Worm (Caenorhabditis elegans) whole organism, L4 larva: ENCODE measurements around the gene R144.12.
"Not testable (repeated sequence)": the region's sequence is repeated elsewhere in the genome, so short reads cannot be mapped to it uniquely, and the experiment has no call there.

Source experiments
- F26F4.8 ChIP-seq: fragments of 200-800 bp; sonication (Bioruptor generic); conservative IDR thresholded peaks from 2 replicates; pipeline ENCODE4 v1.3.6; 2022; ENCODE audit warnings: missing genetic modification characterization, missing compliant biosample characterization
- F37D6.2 ChIP-seq: sonication (generic microtip); optimal IDR thresholded peaks from 2 replicates; lab custom pipeline; 2016; ENCODE audit warnings: mild to moderate bottlenecking, missing genetic modification characterization, missing compliant biosample characterization
- F44E2.7 ChIP-seq: fragments of 200-800 bp; sonication (Bioruptor generic); IDR thresholded peaks from 2 replicates; pipeline ENCODE4 v2.1.2; 2022; ENCODE audit warnings: missing genetic modification characterization, missing compliant biosample characterization
- F49E8.2 ChIP-seq: sonication (generic microtip); optimal IDR thresholded peaks from 2 replicates; lab custom pipeline; 2016; ENCODE audit warnings: missing compliant biosample characterization, mild to moderate bottlenecking, missing genetic modification characterization, borderline replicate concordance
- R02D3.7 ChIP-seq: fragments of 150-350 bp; sonication (generic microtip); optimal IDR thresholded peaks from 3 replicates; lab custom pipeline; 2014; ENCODE audit warnings: missing biosample characterization, missing genetic modification characterization
- Y48G9A.11 ChIP-seq: fragments of 200-800 bp; sonication (Bioruptor generic); IDR thresholded peaks from 2 replicates; pipeline ENCODE4 v1.3.6; 2022; ENCODE audit warnings: missing genetic modification reagents, missing genetic modification characterization, missing compliant biosample characterization
- Y5F2A.4 ChIP-seq: fragments of 200-800 bp; sonication (Bioruptor generic); optimal IDR thresholded peaks from 2 replicates; lab custom pipeline; 2018; ENCODE audit warnings: mild to moderate bottlenecking, missing genetic modification characterization, missing compliant biosample characterization
- aly-2 ChIP-seq: sonication (generic microtip); optimal IDR thresholded peaks from 2 replicates; lab custom pipeline; 2018; ENCODE audit warnings: missing biosample characterization, missing genetic modification characterization
- attf-4 ChIP-seq: sonication (generic microtip); optimal IDR thresholded peaks from 3 replicates; lab custom pipeline; 2017; ENCODE audit warnings: missing biosample characterization, missing genetic modification characterization
- ceh-28 ChIP-seq: fragments of 150-350 bp; optimal IDR thresholded peaks from 2 replicates; lab custom pipeline; 2014; ENCODE audit warnings: missing biosample characterization, missing genetic modification reagents, missing genetic modification characterization
- ceh-32 ChIP-seq: sonication (generic microtip); optimal IDR thresholded peaks from 2 replicates; lab custom pipeline; 2016; ENCODE audit warnings: mild to moderate bottlenecking, missing genetic modification characterization, missing compliant biosample characterization; ENCODE audit not compliant: poor library complexity
- ceh-44 ChIP-seq: fragments of 200-800 bp; sonication (Bioruptor generic); IDR thresholded peaks from 2 replicates; pipeline ENCODE4 v1.3.6; 2022; ENCODE audit warnings: missing genetic modification reagents, missing genetic modification characterization, missing compliant biosample characterization
- fkh-10 ChIP-seq: fragments of 150-350 bp; optimal IDR thresholded peaks from 2 replicates; lab custom pipeline; 2014; ENCODE audit warnings: missing biosample characterization, missing genetic modification reagents, missing genetic modification characterization
- hlh-11 ChIP-seq: fragments of 200-800 bp; sonication (Bioruptor generic); optimal IDR thresholded peaks from 2 replicates; lab custom pipeline; 2018; ENCODE audit warnings: mild to moderate bottlenecking, missing genetic modification characterization, missing compliant biosample characterization
- hlh-30 ChIP-seq: sonication (generic microtip); optimal IDR thresholded peaks from 2 replicates; lab custom pipeline; 2017; ENCODE audit warnings: antibody characterized with exemption, mild to moderate bottlenecking, missing genetic modification characterization, missing compliant biosample characterization; ENCODE audit not compliant: insufficient read depth
- lim-7 ChIP-seq: fragments of 200-800 bp; sonication (Bioruptor generic); IDR thresholded peaks from 2 replicates; pipeline ENCODE4 v1.3.6; 2022; ENCODE audit warnings: missing genetic modification characterization, missing compliant biosample characterization
- lin-13 ChIP-seq: fragments of 150-350 bp; optimal IDR thresholded peaks from 2 replicates; lab custom pipeline; 2014; ENCODE audit warnings: missing biosample characterization, missing genetic modification reagents, missing genetic modification characterization
- lin-29 ChIP-seq: fragments of 200-800 bp; sonication (Bioruptor generic); IDR thresholded peaks from 2 replicates; pipeline ENCODE4 v1.3.6; 2022; ENCODE audit warnings: missing genetic modification reagents, missing genetic modification characterization, missing compliant biosample characterization
- lin-39 ChIP-seq: fragments of 150-350 bp; optimal IDR thresholded peaks from 2 replicates; lab custom pipeline; 2014; ENCODE audit warnings: missing biosample characterization, missing genetic modification reagents, missing genetic modification characterization
- lir-3 ChIP-seq: sonication (generic microtip); optimal IDR thresholded peaks from 2 replicates; lab custom pipeline; 2016; ENCODE audit warnings: mild to moderate bottlenecking, missing genetic modification characterization, missing compliant biosample characterization
- lsy-2 ChIP-seq, 2 experiments: fragments of 150-350 bp in 1 of 2; sonication (generic microtip) in 1 of 2; optimal IDR thresholded peaks; 2 replicates each; lab custom pipeline; 2014 to 2017; ENCODE audit warnings: missing biosample characterization in 2 of 2, missing genetic modification characterization in 2 of 2
- madf-5 ChIP-seq, 2 experiments: fragments of 200-800 bp; sonication (Bioruptor generic); IDR thresholded peaks; 2 replicates each; pipeline ENCODE4 v1.3.6; 2022; ENCODE audit warnings: missing compliant biosample characterization in 2 of 2, missing genetic modification characterization in 2 of 2
- mdt-29 ChIP-seq: fragments of 200-800 bp; sonication (Bioruptor generic); IDR thresholded peaks from 2 replicates; pipeline ENCODE4 v1.3.6; 2022; ENCODE audit warnings: missing genetic modification reagents, missing genetic modification characterization, missing compliant biosample characterization
- mes-2 ChIP-seq: sonication (generic microtip); optimal IDR thresholded peaks from 2 replicates; lab custom pipeline; 2016; ENCODE audit warnings: missing genotype, mild to moderate bottlenecking, missing genetic modification characterization, missing compliant biosample characterization; ENCODE audit not compliant: poor library complexity, severe bottlenecking
- mxl-2 ChIP-seq: fragments of 200-800 bp; sonication (Bioruptor generic); conservative IDR thresholded peaks from 2 replicates; pipeline ENCODE4 v1.3.6; 2022; ENCODE audit warnings: missing genetic modification reagents, missing genetic modification characterization, missing compliant biosample characterization
- mxl-3 ChIP-seq: fragments of 200-800 bp; sonication (Bioruptor generic); optimal IDR thresholded peaks from 2 replicates; lab custom pipeline; 2018; ENCODE audit warnings: mild to moderate bottlenecking, missing genetic modification characterization, missing compliant biosample characterization
- nhr-10 ChIP-seq: fragments of 150-350 bp; optimal IDR thresholded peaks from 2 replicates; lab custom pipeline; 2014; ENCODE audit warnings: missing biosample characterization, missing genetic modification characterization
- nhr-11 ChIP-seq: fragments of 150-350 bp; optimal IDR thresholded peaks from 2 replicates; lab custom pipeline; 2014; ENCODE audit warnings: missing biosample characterization, missing genetic modification characterization
- nhr-41 ChIP-seq: fragments of 200-800 bp; sonication (Bioruptor generic); IDR thresholded peaks from 2 replicates; pipeline ENCODE4 v1.3.6; 2022; ENCODE audit warnings: missing genetic modification reagents, missing genetic modification characterization, missing compliant biosample characterization
- nhr-42 ChIP-seq: fragments of 200-800 bp; sonication (Bioruptor generic); IDR thresholded peaks from 2 replicates; pipeline ENCODE4 v1.3.6; 2022; ENCODE audit warnings: missing genetic modification characterization, missing compliant biosample characterization
- nhr-76 ChIP-seq: fragments of 150-350 bp; optimal IDR thresholded peaks from 2 replicates; lab custom pipeline; 2014; ENCODE audit warnings: missing biosample characterization, missing genetic modification characterization
- nhr-77 ChIP-seq: fragments of 150-350 bp; optimal IDR thresholded peaks from 2 replicates; lab custom pipeline; 2014; ENCODE audit warnings: missing biosample characterization, missing genetic modification characterization
- php-3 ChIP-seq: fragments of 200-800 bp; sonication (Bioruptor generic); IDR thresholded peaks from 2 replicates; pipeline ENCODE4 v1.3.6; 2022; ENCODE audit warnings: missing genetic modification reagents, missing genetic modification characterization, missing compliant biosample characterization
- rbr-2 ChIP-seq: sonication (generic microtip); optimal IDR thresholded peaks from 2 replicates; lab custom pipeline; 2016; ENCODE audit warnings: missing genotype, missing genetic modification characterization, missing compliant biosample characterization
- sdz-12 ChIP-seq: fragments of 200-800 bp; sonication (Bioruptor generic); optimal IDR thresholded peaks from 2 replicates; lab custom pipeline; 2018; ENCODE audit warnings: mild to moderate bottlenecking, missing genetic modification characterization, missing compliant biosample characterization
- set-16 ChIP-seq: fragments of 200-800 bp; sonication (Bioruptor generic); IDR thresholded peaks from 2 replicates; pipeline ENCODE4 v1.3.6; 2022; ENCODE audit warnings: missing genetic modification reagents, missing genetic modification characterization, missing compliant biosample characterization
- snpc-1.2 ChIP-seq: fragments of 200-800 bp; sonication (Bioruptor generic); IDR thresholded peaks from 2 replicates; pipeline ENCODE4 v1.3.6; 2022; ENCODE audit warnings: missing genetic modification reagents, missing genetic modification characterization, missing compliant biosample characterization
- spr-3 ChIP-seq: fragments of 200-800 bp; sonication (Bioruptor generic); optimal IDR thresholded peaks from 2 replicates; lab custom pipeline; 2018; ENCODE audit warnings: mild to moderate bottlenecking, missing genetic modification characterization, missing compliant biosample characterization
- tra-1 ChIP-seq: fragments of 200-800 bp; sonication (Bioruptor generic); IDR thresholded peaks from 2 replicates; pipeline ENCODE4 v1.3.6; 2022; ENCODE audit warnings: missing genetic modification reagents, missing genetic modification characterization, missing compliant biosample characterization
- unc-39 ChIP-seq: sonication (generic microtip); optimal IDR thresholded peaks from 2 replicates; lab custom pipeline; 2017; ENCODE audit warnings: missing biosample characterization, missing genetic modification characterization
- vab-7 ChIP-seq: fragments of 200-800 bp; sonication (Bioruptor generic); IDR thresholded peaks from 2 replicates; pipeline ENCODE4 v1.3.6; 2022; ENCODE audit warnings: missing genetic modification reagents, missing genetic modification characterization, missing compliant biosample characterization
- ztf-11 ChIP-seq: fragments of 150-350 bp; optimal IDR thresholded peaks from 2 replicates; lab custom pipeline; 2014; ENCODE audit warnings: missing biosample characterization, missing genetic modification characterization
- ztf-7 ChIP-seq: fragments of 150-350 bp; optimal IDR thresholded peaks from 2 replicates; lab custom pipeline; 2014; ENCODE audit warnings: missing biosample characterization, missing genetic modification characterization

Gene R144.12

ce11 chrIII:5006881-5007280 is at the start of gene R144.12:
R144.12 (minus strand) TSS chrIII:5006981.
- no peak for TF ChIP-seq F49E8.2 (tag; lab: Kevin White, UChicago)
- TF ChIP-seq php-3 (GFP tag; lab: Robert Waterston, UW): no peak
- TF ChIP-seq sdz-12: no peak
- no peak for TF ChIP-seq nhr-76 (tag; lab: Kevin White, UChicago)
- TF ChIP-seq fkh-10 (GFP tag; lab: Kevin White, UChicago): no peak
- TF ChIP-seq F26F4.8 (GFP tag; lab: Robert Waterston, UW): no peak
- no peak for TF ChIP-seq mdt-29
- no peak for TF ChIP-seq vab-7 (GFP tag; lab: Robert Waterston, UW)
- TF ChIP-seq ceh-32 (tag; lab: Kevin White, UChicago): no peak
- TF ChIP-seq mes-2 (tag; lab: Kevin White, UChicago): no peak

- TF ChIP-seq hlh-11 (tag; lab: Kevin White, UChicago); R02D3.7 (tag; lab: Kevin White, UChicago); Y5F2A.4 (GFP tag; lab: Kevin White, UChicago): not testable (repeated sequence)
Observed at ce11 chrIII:5055709-5056108, 48.9 kb upstream of the R144.12 start, which contains the start of gene C45G9.9. C45G9.9 (minus strand) TSS chrIII:5055809.

ce11 chrIII:5053541-5053940 is 46.8 kb upstream of the R144.12 start, which contains the start of gene C45G9.8:
C45G9.8 (minus strand) TSS chrIII:5053641.
- TF ChIP-seq mes-2 (tag; lab: Kevin White, UChicago) (no peak), Y48G9A.11 (GFP tag; lab: Robert Waterston, UW) (no peak), rbr-2 (tag; lab: Kevin White, UChicago) (no peak)

- TF ChIP-seq mxl-3 (GFP tag; lab: Kevin White, UChicago) (no peak), snpc-1.2 (GFP tag; lab: Robert Waterston, UW) (no peak), ztf-11 (no peak), lim-7 (GFP tag; lab: Robert Waterston, UW) (no peak), nhr-77 (tag; lab: Kevin White, UChicago) (no peak)
Observed at ce11 chrIII:5051949-5052348, 45.2 kb upstream of the R144.12 start, which contains the start of gene C45G9.15. C45G9.15 (minus strand) TSS chrIII:5052049.

ce11 chrIII:5047740-5048139 is 41.0 kb upstream of the R144.12 start, which contains the start of gene C45G9.5:
C45G9.5 (plus strand) TSS chrIII:5048117.
- TF ChIP-seq set-16 (no peak), ceh-44 (GFP tag; lab: Robert Waterston, UW) (no peak), mxl-2 (GFP tag; lab: Robert Waterston, UW) (no peak), ceh-28 (no peak), aly-2 (tag; lab: Kevin White, UChicago) (no peak), lir-3 (no peak), hlh-30 (no peak), F44E2.7 (no peak), unc-39 (no peak), lsy-2 (tag; optimal IDR thresholded peaks at IDR 0.05; lab: Kevin White, UChicago) (no peak), spr-3 (no peak)
- TF ChIP-seq, all 104 proteins: peak for 0

ce11 chrIII:5047175-5047574 is 40.4 kb upstream of the R144.12 start, which contains the start of gene txbp-3:
txbp-3 (minus strand) TSS chrIII:5047459.
- no peak for TF ChIP-seq nhr-42
- TF ChIP-seq nhr-10 (tag; lab: Kevin White, UChicago): no peak
- no peak for TF ChIP-seq tra-1 (GFP tag; lab: Robert Waterston, UW)
- no peak for TF ChIP-seq ztf-7
- TF ChIP-seq attf-4: no peak
- no peak for TF ChIP-seq lin-13 (GFP tag; lab: Kevin White, UChicago)
- no peak for TF ChIP-seq F37D6.2 (tag; lab: Kevin White, UChicago)
- TF ChIP-seq lin-39: no peak
- no peak for TF ChIP-seq nhr-41 (GFP tag; lab: Robert Waterston, UW)
- TF ChIP-seq lin-29 (GFP tag; lab: Robert Waterston, UW): no peak
- TF ChIP-seq aly-2 (tag; lab: Kevin White, UChicago): no peak
- no peak for TF ChIP-seq ztf-11
- no peak for TF ChIP-seq sdz-12
- TF ChIP-seq madf-5 (GFP tag; IDR thresholded peaks at IDR 0.05; lab: Robert Waterston, UW): no peak
- no peak for TF ChIP-seq mdt-29
- TF ChIP-seq unc-39: no peak
- TF ChIP-seq nhr-11: no peak
- no peak for TF ChIP-seq Y48G9A.11 (GFP tag; lab: Robert Waterston, UW)
